Fruit fly (Drosophila melanogaster): ENCODE results near the gene Sfp96F.
A peak's percentile ranks its signal among the peaks of the same experiment; 100 is the strongest.

Gene Sfp96F

DNA sequence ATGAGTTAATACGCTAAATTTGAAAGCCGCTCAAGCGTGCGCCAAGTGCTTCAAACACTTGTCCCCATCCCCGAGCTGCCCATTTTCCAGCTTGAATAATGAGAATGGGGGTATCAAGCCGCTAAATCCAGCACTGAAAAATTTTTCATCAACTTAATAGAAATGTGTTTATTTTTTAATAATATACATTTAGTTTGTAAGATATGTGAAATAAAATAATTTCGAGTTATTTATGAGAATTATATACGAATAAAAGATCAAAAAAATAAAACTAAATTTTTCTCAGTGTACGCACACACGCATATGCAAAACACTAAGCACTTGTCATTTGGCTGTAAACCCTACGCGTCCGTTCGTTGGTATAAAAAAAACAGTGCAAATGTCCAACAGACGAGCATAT lies 24.8 kb upstream of the Sfp96F start (continued):
- TF ChIP-seq CG7963 (GFP tag; IDR thresholded peaks at IDR 0.05; ENCODE audit: partially characterized antibody) (no peak), Meics (GFP tag; optimal IDR thresholded peaks at IDR 0.05) (peak; percentile 19), CG16863 (GFP tag; optimal IDR thresholded peaks at IDR 0.05) (no peak), ttk (GFP tag; IDR thresholded peaks at IDR 0.05) (no peak), Drgx (GFP tag; IDR thresholded peaks at IDR 0.05) (peak; percentile 48; the same call in 1 of the 2 replicates), CG8089 (GFP tag; optimal IDR thresholded peaks at IDR 0.05) (no peak), ewg (GFP tag; optimal IDR thresholded peaks at IDR 0.05) (peak; percentile 12), CG11695 (GFP tag; IDR thresholded peaks at IDR 0.05) (0 out of 3 replicates have a peak, but pooled peaks have one; percentile 45), CG4282 (GFP tag; optimal IDR thresholded peaks at IDR 0.05) (no peak), CG13775 (GFP tag; optimal IDR thresholded peaks at IDR 0.05) (no peak), CG15479 (GFP tag; optimal IDR thresholded peaks at IDR 0.05) (no peak), CG17912 (GFP tag; optimal IDR thresholded peaks at IDR 0.05) (no peak), fd64A (GFP tag; optimal IDR thresholded peaks at IDR 0.05) (no peak), D19A (tag; optimal IDR thresholded peaks at IDR 0.05) (no peak), CG17385 (GFP tag; optimal IDR thresholded peaks at IDR 0.05) (no peak), CG11398 (GFP tag; optimal IDR thresholded peaks at IDR 0.05) (no peak), dmrt11E (tag; optimal IDR thresholded peaks at IDR 0.05) (no peak), CG13424 (tag; optimal IDR thresholded peaks at IDR 0.05) (peak; percentile 18), ham (GFP tag; IDR thresholded peaks at IDR 0.05) (no peak), gsb-n (tag; optimal IDR thresholded peaks at IDR 0.05) (no peak), ssp (GFP tag; IDR thresholded peaks at IDR 0.05) (peak; percentile 17; the same call in 1 of the 2 replicates), HLHmδ (GFP tag; optimal IDR thresholded peaks at IDR 0.05) (no peak), CG6683 (GFP tag; optimal IDR thresholded peaks at IDR 0.05) (no peak), unpg (GFP tag; optimal IDR thresholded peaks at IDR 0.05) (peak; percentile 28), CG18262 (tag; optimal IDR thresholded peaks at IDR 0.05) (no peak), Mrtf (GFP tag; IDR thresholded peaks at IDR 0.05) (no peak), CG4404 (GFP tag; IDR thresholded peaks at IDR 0.05) (no peak), CG15514 (GFP tag; optimal IDR thresholded peaks at IDR 0.05) (peak; percentile 26), CG31365 (tag; optimal IDR thresholded peaks at IDR 0.05) (no peak), Max (GFP tag; optimal IDR thresholded peaks at IDR 0.05) (no peak), BtbVII (GFP tag; optimal IDR thresholded peaks at IDR 0.05) (peak; percentile 20), CG11504 (tag; optimal IDR thresholded peaks at IDR 0.05) (peak; percentile 53), gsb (GFP tag; IDR thresholded peaks at IDR 0.05) (no peak), hb (GFP tag; IDR thresholded peaks at IDR 0.05; ENCODE audit: partially characterized antibody) (no peak), gem (tag; optimal IDR thresholded peaks at IDR 0.05) (peak; percentile 46), Dp (GFP tag; optimal IDR thresholded peaks at IDR 0.05) (no peak), lov (optimal IDR thresholded peaks at IDR 0.05) (no peak), lov (GFP tag; IDR thresholded peaks at IDR 0.05) (no peak), Sin3A (optimal IDR thresholded peaks at IDR 0.05) (no peak), CG32532 (GFP tag; IDR thresholded peaks at IDR 0.05) (peak; percentile 30), CG17186 (GFP tag; optimal IDR thresholded peaks at IDR 0.05) (no peak), D (optimal IDR thresholded peaks at IDR 0.05) (no peak), D (GFP tag; optimal IDR thresholded peaks at IDR 0.05) (no peak), Abd-B (GFP tag; optimal IDR thresholded peaks at IDR 0.05) (no peak), B-H2 (GFP tag; optimal IDR thresholded peaks at IDR 0.05) (no peak), CG15011 (GFP tag; optimal IDR thresholded peaks at IDR 0.05) (no peak), Adf1 (GFP tag; IDR thresholded peaks at IDR 0.05) (no peak), CG9727 (GFP tag; optimal IDR thresholded peaks at IDR 0.05) (peak; percentile 11), jigr1 (GFP tag; IDR thresholded peaks at IDR 0.05) (no peak), CG7271 (tag; optimal IDR thresholded peaks at IDR 0.05) (no peak), grn (GFP tag; optimal IDR thresholded peaks at IDR 0.05) (no peak), CG15269 (tag; optimal IDR thresholded peaks at IDR 0.05) (peak; percentile 28)

Data from whole organism, embryonic.